Fruit fly (Drosophila melanogaster): ENCODE results near the gene Sdic1.

DNA sequence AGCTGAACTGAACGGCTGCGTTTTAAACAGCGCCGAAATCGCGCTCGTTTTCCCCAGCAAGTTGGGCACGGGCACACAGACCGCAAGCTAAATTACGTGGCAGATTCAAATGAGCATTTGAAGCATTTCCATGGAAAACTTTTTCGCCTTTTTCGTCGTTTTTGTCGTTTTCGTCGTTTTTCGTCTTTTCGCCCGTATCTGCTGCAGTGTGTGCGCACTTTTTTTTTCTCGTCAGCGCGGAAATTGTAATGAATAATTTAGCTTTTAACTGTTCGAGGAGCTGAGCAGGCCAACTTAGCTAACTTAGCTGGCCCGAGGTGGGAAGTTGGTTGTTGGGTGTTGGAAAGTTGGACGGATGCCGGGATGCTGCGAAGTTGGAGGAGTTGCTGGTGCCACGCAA lies 48.9 kb downstream of the Sdic1 start:
- TF ChIP-seq OdsH (GFP tag; optimal IDR thresholded peaks at IDR 0.05) (no peak), fd59A (GFP tag; optimal IDR thresholded peaks at IDR 0.05) (no peak), CG6808 (GFP tag; optimal IDR thresholded peaks at IDR 0.05) (no peak), CG1621 (tag; optimal IDR thresholded peaks at IDR 0.05) (no peak), Ets21C (GFP tag; optimal IDR thresholded peaks at IDR 0.05) (no peak), achi (GFP tag; optimal IDR thresholded peaks at IDR 0.05) (no peak), CG9139 (GFP tag; optimal IDR thresholded peaks at IDR 0.05) (no peak), CG11294 (GFP tag; IDR thresholded peaks at IDR 0.05) (no peak), eg (GFP tag; IDR thresholded peaks at IDR 0.05) (peak; percentile 46; the same call in 1 of the 3 replicates), CG3032 (tag; optimal IDR thresholded peaks at IDR 0.05) (no peak), Sox14 (GFP tag; optimal IDR thresholded peaks at IDR 0.05) (no peak), dsx (GFP tag; optimal IDR thresholded peaks at IDR 0.05; ENCODE audit: poor library complexity, severe bottlenecking) (no peak), pdm3 (GFP tag; optimal IDR thresholded peaks at IDR 0.05) (no peak), Sox102F (GFP tag; optimal IDR thresholded peaks at IDR 0.05) (no peak)
